Worm (Caenorhabditis elegans) whole organism, L3 larva: ENCODE measurements around the gene F31A3.3.

ENCODE experiments used
- elt-1 ChIP-seq: fragments of 150-350 bp; optimal IDR thresholded peaks from 2 replicates; lab custom pipeline; 2014; ENCODE audit warnings: missing biosample characterization, missing genetic modification characterization
- lin-39 ChIP-seq: fragments of 150-350 bp; optimal IDR thresholded peaks from 2 replicates; lab custom pipeline; 2018; ENCODE audit warnings: missing biosample characterization, missing genetic modification reagents, missing genetic modification characterization
- nhr-11 ChIP-seq: fragments of 150-350 bp; optimal IDR thresholded peaks from 2 replicates; lab custom pipeline; 2014; ENCODE audit warnings: missing biosample characterization, missing genetic modification characterization
- nhr-28 ChIP-seq: fragments of 150-350 bp; optimal IDR thresholded peaks from 2 replicates; lab custom pipeline; 2014; ENCODE audit warnings: missing biosample characterization, missing genetic modification characterization
- tbx-2 ChIP-seq: sonication (generic microtip); optimal IDR thresholded peaks from 2 replicates; lab custom pipeline; 2016; ENCODE audit warnings: mild to moderate bottlenecking, missing genetic modification characterization, missing compliant biosample characterization

ce11 chrX:17563411-17563810 lies 29.5 kb upstream of the F31A3.3 start, which contains the start of gene F31A3.5:
- TF ChIP-seq tbx-2 (tag; lab: Kevin White, UChicago) (no peak), nhr-11 (tag; lab: Kevin White, UChicago) (no peak), nhr-28 (tag; lab: Kevin White, UChicago) (no peak), lin-39 (tag; lab: Kevin White, UChicago) (no peak), elt-1 (tag; lab: Kevin White, UChicago) (no peak)
